Worm (Caenorhabditis elegans) whole organism, L4/young adult: Measurements from ENCODE around the gene fmo-3.

Source experiments
- W03F9.2 ChIP-seq: fragments of 150-350 bp; optimal IDR thresholded peaks from 2 replicates; lab custom pipeline; 2014; ENCODE audit warnings: missing biosample characterization, missing genetic modification characterization
- dao-5 ChIP-seq: sonication (generic microtip); optimal IDR thresholded peaks from 2 replicates; lab custom pipeline; 2016; ENCODE audit warnings: missing genotype, missing genetic modification characterization, moderate library complexity, missing compliant biosample characterization
- him-1 ChIP-seq: sonication (generic microtip); optimal IDR thresholded peaks from 2 replicates; lab custom pipeline; 2016; ENCODE audit warnings: missing genotype, missing genetic modification reagents, missing genetic modification characterization, missing compliant biosample characterization

The fmo-3 gene

ce11 chrIII:10694294-10694693, at the start of gene fmo-3, which contains the start of gene Y39A1A.18:
Gene fmo-3 (plus strand): TSS chrIII:10694681.
Gene Y39A1A.18 (minus strand): TSS chrIII:10694485.
- TF ChIP-seq dao-5 (no peak), W03F9.2 (tag; lab: Kevin White, UChicago) (no peak), him-1 (tag; lab: Kevin White, UChicago) (no peak)

ce11 chrIII:10646094-10646493, 48.4 kb upstream of the fmo-3 start, which contains the start of gene orc-4:
Gene orc-4 (plus strand): TSS chrIII:10646170.
- TF ChIP-seq him-1 (tag; lab: Kevin White, UChicago) = no peak
- no peak for TF ChIP-seq dao-5
- no peak for TF ChIP-seq W03F9.2 (tag; lab: Kevin White, UChicago)

ce11 chrIII:10649219-10649618, 45.3 kb upstream of the fmo-3 start, which contains the start of gene emg-1:
Gene emg-1 (plus strand): TSS chrIII:10649519.
- no peak for TF ChIP-seq W03F9.2 (tag; lab: Kevin White, UChicago)
- TF ChIP-seq dao-5 = no peak

ce11 chrIII:10651634-10652033, 42.8 kb upstream of the fmo-3 start:
- TF ChIP-seq W03F9.2 (tag; lab: Kevin White, UChicago) (no peak), him-1 (tag; lab: Kevin White, UChicago) (no peak)

- no peak for TF ChIP-seq W03F9.2 (tag; lab: Kevin White, UChicago)
- TF ChIP-seq dao-5 = no peak
- TF ChIP-seq him-1 (tag; lab: Kevin White, UChicago) = no peak
Observed at ce11 chrIII:10652833-10653232, 41.6 kb upstream of the fmo-3 start.

- TF ChIP-seq dao-5 (no peak), him-1 (tag; lab: Kevin White, UChicago) (no peak), W03F9.2 (tag; lab: Kevin White, UChicago) (no peak)
Observed at ce11 chrIII:10653479-10653878, 41.0 kb upstream of the fmo-3 start.

ce11 chrIII:10654718-10655117, 39.8 kb upstream of the fmo-3 start, which contains the start of gene cnt-2:
Gene cnt-2 (plus strand): TSS chrIII:10655018.
- TF ChIP-seq W03F9.2 (tag; lab: Kevin White, UChicago) (no peak), him-1 (tag; lab: Kevin White, UChicago) (no peak)

- TF ChIP-seq W03F9.2 (tag; lab: Kevin White, UChicago) = no peak
- TF ChIP-seq him-1 (tag; lab: Kevin White, UChicago) = no peak
- TF ChIP-seq dao-5 = no peak
Observed at ce11 chrIII:10656069-10656468, 38.4 kb upstream of the fmo-3 start.

ce11 chrIII:10657661-10658060, 36.8 kb upstream of the fmo-3 start:
- no peak for TF ChIP-seq W03F9.2 (tag; lab: Kevin White, UChicago)
- TF ChIP-seq him-1 (tag; lab: Kevin White, UChicago) = no peak
- no peak for TF ChIP-seq dao-5

ce11 chrIII:10658394-10658793, 36.1 kb upstream of the fmo-3 start:
- TF ChIP-seq W03F9.2 (tag; lab: Kevin White, UChicago) = no peak
- no peak for TF ChIP-seq dao-5
- no peak for TF ChIP-seq him-1 (tag; lab: Kevin White, UChicago)

ce11 chrIII:10661292-10661691, 33.2 kb upstream of the fmo-3 start:
- TF ChIP-seq dao-5 (no peak), W03F9.2 (tag; lab: Kevin White, UChicago) (no peak), him-1 (tag; lab: Kevin White, UChicago) (no peak)

ce11 chrIII:10666640-10667039, 27.8 kb upstream of the fmo-3 start:
- TF ChIP-seq him-1 (tag; lab: Kevin White, UChicago) = no peak
- TF ChIP-seq dao-5 = no peak
- no peak for TF ChIP-seq W03F9.2 (tag; lab: Kevin White, UChicago)

ce11 chrIII:10671894-10672293, 22.6 kb upstream of the fmo-3 start:
- TF ChIP-seq dao-5 (no peak), W03F9.2 (tag; lab: Kevin White, UChicago) (no peak), him-1 (tag; lab: Kevin White, UChicago) (no peak)

- TF ChIP-seq W03F9.2 (tag; lab: Kevin White, UChicago) = no peak
- TF ChIP-seq him-1 (tag; lab: Kevin White, UChicago) = no peak
- no peak for TF ChIP-seq dao-5
Observed at ce11 chrIII:10678971-10679370, 15.5 kb upstream of the fmo-3 start, which contains the start of gene Y39A1A.16. Gene Y39A1A.16 (plus strand): TSS chrIII:10679271.

- TF ChIP-seq dao-5 (no peak), him-1 (tag; lab: Kevin White, UChicago) (no peak), W03F9.2 (tag; lab: Kevin White, UChicago) (no peak)
Observed at ce11 chrIII:10689057-10689456, 5.4 kb upstream of the fmo-3 start, which contains the start of gene Y39A1A.31. Gene Y39A1A.31 (minus strand): TSS chrIII:10689157.
